Fruit fly (Drosophila melanogaster): Measurements from ENCODE around the gene CG14913.
A peak's percentile ranks its signal among the peaks of the same experiment; 100 is the strongest.

The CG14913 gene

dm6 chr2L:11001376-11002122 lies 15.2 kb upstream of the CG14913 start, which contains the start of the genes aub and lectin-33A:
aub (minus strand) TSS chr2L:11001476.
lectin-33A (plus strand) TSS chr2L:11002072.
- TF ChIP-seq Clk (GFP tag; optimal IDR thresholded peaks at IDR 0.05) (no peak), Mnt (GFP tag; optimal IDR thresholded peaks at IDR 0.05) (no peak), CG33017 (tag; optimal IDR thresholded peaks at IDR 0.05) (no peak), CG14711 (tag; optimal IDR thresholded peaks at IDR 0.05) (no peak), bab1 (GFP tag; optimal IDR thresholded peaks at IDR 0.05) (no peak), cnc (optimal IDR thresholded peaks at IDR 0.05) (no peak), CG5204 (GFP tag; optimal IDR thresholded peaks at IDR 0.05) (no peak), kay (GFP tag; ENCODE audit: borderline replicate concordance) (no peak)

dm6 chr2L:11003925-11004673 lies 12.7 kb upstream of the CG14913 start, which contains the start of gene RpL9:
RpL9 (minus strand) TSS chr2L:11004189.
- TF ChIP-seq CG7045 (GFP tag; optimal IDR thresholded peaks at IDR 0.05) (peak; percentile 72), Crg-1 (GFP tag; optimal IDR thresholded peaks at IDR 0.05) (peak; percentile 43), CG12768 (GFP tag; optimal IDR thresholded peaks at IDR 0.05) (peak; percentile 73), toe (GFP tag; optimal IDR thresholded peaks at IDR 0.05) (peak; percentile 53), Clk (GFP tag; optimal IDR thresholded peaks at IDR 0.05) (no peak), Mnt (GFP tag; optimal IDR thresholded peaks at IDR 0.05) (peak; percentile 87), bab1 (GFP tag; optimal IDR thresholded peaks at IDR 0.05) (peak; percentile 85), CG33017 (tag; optimal IDR thresholded peaks at IDR 0.05) (peak; percentile 78), CG7101 (tag; optimal IDR thresholded peaks at IDR 0.05) (peak; percentile 79), tj (GFP tag; optimal IDR thresholded peaks at IDR 0.05) (peak; percentile 52), CG11617 (GFP tag; optimal IDR thresholded peaks at IDR 0.05) (peak; percentile 81), CG5204 (GFP tag; optimal IDR thresholded peaks at IDR 0.05) (peak; percentile 57), kay (GFP tag; ENCODE audit: borderline replicate concordance) (no peak), cic (GFP tag; optimal IDR thresholded peaks at IDR 0.05) (no peak), pad (GFP tag; optimal IDR thresholded peaks at IDR 0.05) (peak; percentile 53), CG14711 (tag; optimal IDR thresholded peaks at IDR 0.05) (peak; percentile 52), ovo (GFP tag; optimal IDR thresholded peaks at IDR 0.05) (peak; percentile 45), Hr96 (GFP tag; optimal IDR thresholded peaks at IDR 0.05) (peak; percentile 49), CG1620 (GFP tag; optimal IDR thresholded peaks at IDR 0.05) (peak; percentile 64), cnc (optimal IDR thresholded peaks at IDR 0.05) (no peak)

dm6 chr2L:11004674-11005045 lies 12.1 kb upstream of the CG14913 start, which contains the start of gene Nup154:
Nup154 (plus strand) TSS chr2L:11004820.
- no peak for TF ChIP-seq tj (GFP tag; optimal IDR thresholded peaks at IDR 0.05)
- no peak for TF ChIP-seq Mnt (GFP tag; optimal IDR thresholded peaks at IDR 0.05)
- TF ChIP-seq CG7101 (tag; optimal IDR thresholded peaks at IDR 0.05): no peak
- TF ChIP-seq pad (GFP tag; optimal IDR thresholded peaks at IDR 0.05): no peak
- TF ChIP-seq Clk (GFP tag; optimal IDR thresholded peaks at IDR 0.05): no peak
- TF ChIP-seq CG5204 (GFP tag; optimal IDR thresholded peaks at IDR 0.05): no peak
- no peak for TF ChIP-seq CG14711 (tag; optimal IDR thresholded peaks at IDR 0.05)
- TF ChIP-seq toe (GFP tag; optimal IDR thresholded peaks at IDR 0.05): no peak
- TF ChIP-seq kay (GFP tag; ENCODE audit: borderline replicate concordance): no peak
- no peak for TF ChIP-seq CG1620 (GFP tag; optimal IDR thresholded peaks at IDR 0.05)
- TF ChIP-seq bab1 (GFP tag; optimal IDR thresholded peaks at IDR 0.05): no peak
- TF ChIP-seq cic (GFP tag; optimal IDR thresholded peaks at IDR 0.05): no peak
- no peak for TF ChIP-seq Hr96 (GFP tag; optimal IDR thresholded peaks at IDR 0.05)

- TF ChIP-seq CG5204 (GFP tag; optimal IDR thresholded peaks at IDR 0.05) (no peak), CG14711 (tag; optimal IDR thresholded peaks at IDR 0.05) (peak; percentile 91), bab1 (GFP tag; optimal IDR thresholded peaks at IDR 0.05) (peak; percentile 86), CG1620 (GFP tag; optimal IDR thresholded peaks at IDR 0.05) (peak; percentile 51), tj (GFP tag; optimal IDR thresholded peaks at IDR 0.05) (peak; percentile 66), kay (GFP tag; ENCODE audit: borderline replicate concordance) (no peak), cnc (optimal IDR thresholded peaks at IDR 0.05) (no peak), CG7045 (GFP tag; optimal IDR thresholded peaks at IDR 0.05) (peak; percentile 52), Mnt (GFP tag; optimal IDR thresholded peaks at IDR 0.05) (peak; percentile 84), toe (GFP tag; optimal IDR thresholded peaks at IDR 0.05) (peak; percentile 64), CG7101 (tag; optimal IDR thresholded peaks at IDR 0.05) (peak; percentile 81), CG33017 (tag; optimal IDR thresholded peaks at IDR 0.05) (peak; percentile 68), CG11617 (GFP tag; optimal IDR thresholded peaks at IDR 0.05) (peak; percentile 69), cic (GFP tag; optimal IDR thresholded peaks at IDR 0.05) (no peak), ovo (GFP tag; optimal IDR thresholded peaks at IDR 0.05) (peak; percentile 39), Hr96 (GFP tag; optimal IDR thresholded peaks at IDR 0.05) (no peak), Clk (GFP tag; optimal IDR thresholded peaks at IDR 0.05) (peak; percentile 34), Crg-1 (GFP tag; optimal IDR thresholded peaks at IDR 0.05) (peak; percentile 61), pad (GFP tag; optimal IDR thresholded peaks at IDR 0.05) (peak; percentile 42), CG12768 (GFP tag; optimal IDR thresholded peaks at IDR 0.05) (peak; percentile 15)
Measured at dm6 chr2L:11010999-11011398, 5.8 kb upstream of the CG14913 start, which contains the start of the genes Art8 and dUTPase. Art8 (minus strand) TSS chr2L:11011086. dUTPase (plus strand) TSS chr2L:11011312.

- TF ChIP-seq CG14711 (tag; optimal IDR thresholded peaks at IDR 0.05): no peak
- no peak for TF ChIP-seq Mnt (GFP tag; optimal IDR thresholded peaks at IDR 0.05)
Measured at dm6 chr2L:11014018-11014611, 2.7 kb upstream of the CG14913 start.

Measured in whole organism, adult.